Worm (Caenorhabditis elegans): ENCODE data around the gene oac-14.

- no peak for TF ChIP-seq pha-4 (tag; optimal IDR thresholded peaks at IDR 0.05)
- no peak for TF ChIP-seq unc-62 (GFP tag; optimal IDR thresholded peaks at IDR 0.05)
- no peak for TF ChIP-seq ztf-11 (tag; optimal IDR thresholded peaks at IDR 0.05)
Measured at ce11 chrX:10124338-10124737, 17.5 kb downstream of the oac-14 start.
